Fruit fly (Drosophila melanogaster): ENCODE results near the gene Vml.

The Vml gene

DNA sequence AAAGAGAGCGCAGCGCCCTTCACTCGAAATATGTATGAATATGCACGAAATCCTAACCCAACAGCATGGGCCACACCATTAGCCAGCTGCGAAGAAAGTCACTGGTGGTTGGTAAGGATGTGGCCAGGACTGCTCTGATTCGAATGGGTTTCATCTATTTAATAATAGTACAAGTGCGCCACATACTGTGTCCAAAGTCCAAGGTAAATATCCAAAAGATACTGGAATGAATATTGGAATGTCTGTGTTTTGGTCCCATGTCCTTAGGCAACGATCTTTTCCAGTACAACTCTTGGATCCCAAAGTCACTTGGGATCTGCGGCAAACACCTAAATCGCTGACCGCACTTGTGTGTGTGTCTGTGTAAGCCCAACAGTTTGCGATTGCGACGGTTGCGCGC, 30.7 kb downstream of the Vml start (continued):
- TF ChIP-seq CG30403 (GFP tag; optimal IDR thresholded peaks at IDR 0.05) (peak; percentile 67), Dbx (GFP tag; IDR thresholded peaks at IDR 0.05) (no peak), twi (tag; optimal IDR thresholded peaks at IDR 0.05) (no peak), Antp (GFP tag; optimal IDR thresholded peaks at IDR 0.05) (peak; percentile 59), sens (GFP tag) (peak; percentile 91), CG4617 (GFP tag; optimal IDR thresholded peaks at IDR 0.05; ENCODE audit: borderline replicate concordance) (no peak), CG7839 (tag; optimal IDR thresholded peaks at IDR 0.05) (peak; percentile 72), gsb (GFP tag; IDR thresholded peaks at IDR 0.05) (peak; percentile 43; the same call in 1 of the 2 replicates), sens-2 (GFP tag; IDR thresholded peaks at IDR 0.05) (no peak), CG12769 (tag; optimal IDR thresholded peaks at IDR 0.05) (peak; percentile 73), ham (GFP tag; IDR thresholded peaks at IDR 0.05) (no peak), CG1832 (GFP tag; optimal IDR thresholded peaks at IDR 0.05) (no peak), H2.0 (GFP tag; IDR thresholded peaks at IDR 0.05) (no peak), Max (GFP tag; optimal IDR thresholded peaks at IDR 0.05) (peak; percentile 55), CG7556 (GFP tag; optimal IDR thresholded peaks at IDR 0.05) (peak; percentile 77), psq (GFP tag; optimal IDR thresholded peaks at IDR 0.05) (peak; percentile 13), dan (GFP tag; IDR thresholded peaks at IDR 0.05) (no peak), CHES-1-like (GFP tag; optimal IDR thresholded peaks at IDR 0.05) (peak; percentile 43), CG3281 (GFP tag; optimal IDR thresholded peaks at IDR 0.05) (peak; percentile 37), Ssrp (tag; optimal IDR thresholded peaks at IDR 0.05) (peak; percentile 60), Gug (GFP tag; IDR thresholded peaks at IDR 0.05) (no peak; the same call in 3 of the 4 replicates), CG33213 (GFP tag; optimal IDR thresholded peaks at IDR 0.05) (peak; percentile 7), grau (tag; optimal IDR thresholded peaks at IDR 0.05) (peak; percentile 58), pfk (GFP tag; optimal IDR thresholded peaks at IDR 0.05) (no peak), Ets97D (GFP tag; optimal IDR thresholded peaks at IDR 0.05) (no peak), CG17612 (GFP tag; IDR thresholded peaks at IDR 0.05) (no peak), TFAM (GFP tag; optimal IDR thresholded peaks at IDR 0.05) (no peak), luna (GFP tag; optimal IDR thresholded peaks at IDR 0.05) (no peak), Lhr (GFP tag; optimal IDR thresholded peaks at IDR 0.05) (no peak), CG8388 (GFP tag; optimal IDR thresholded peaks at IDR 0.05) (peak; percentile 38), CG5180 (GFP tag; optimal IDR thresholded peaks at IDR 0.05) (peak; percentile 50), az2 (GFP tag; optimal IDR thresholded peaks at IDR 0.05) (peak; percentile 41), CG43689 (GFP tag; IDR thresholded peaks at IDR 0.05) (no peak), Bteb2 (GFP tag; optimal IDR thresholded peaks at IDR 0.05) (no peak), CG11723 (GFP tag; optimal IDR thresholded peaks at IDR 0.05) (peak; percentile 44), HLH4C (GFP tag; IDR thresholded peaks at IDR 0.05; ENCODE audit: partially characterized antibody) (no peak), dmrt11E (tag; optimal IDR thresholded peaks at IDR 0.05) (no peak), CoRest (tag; optimal IDR thresholded peaks at IDR 0.05) (peak; percentile 60), CG12744 (GFP tag; optimal IDR thresholded peaks at IDR 0.05) (no peak), Adf1 (GFP tag; IDR thresholded peaks at IDR 0.05) (no peak), da (GFP tag; optimal IDR thresholded peaks at IDR 0.05) (no peak), E2f2 (GFP tag; IDR thresholded peaks at IDR 0.05) (peak; percentile 32; the same call in 1 of the 2 replicates), CG2889 (GFP tag; IDR thresholded peaks at IDR 0.05) (no peak), CG11247 (GFP tag; IDR thresholded peaks at IDR 0.05) (0 out of 2 replicates have a peak, but pooled peaks have one; percentile 31), eve (GFP tag; optimal IDR thresholded peaks at IDR 0.05) (no peak), Hmr (GFP tag; optimal IDR thresholded peaks at IDR 0.05) (peak; percentile 74), row (GFP tag; IDR thresholded peaks at IDR 0.05) (peak; percentile 50; the same call in 2 of the 3 replicates), E2f1 (GFP tag; IDR thresholded peaks at IDR 0.05) (peak; percentile 49), CG16815 (GFP tag; optimal IDR thresholded peaks at IDR 0.05) (no peak), CG1602 (GFP tag; optimal IDR thresholded peaks at IDR 0.05) (peak; percentile 26), CG32532 (GFP tag; IDR thresholded peaks at IDR 0.05) (peak; percentile 15; the same call in 1 of the 2 replicates), chn (GFP tag; optimal IDR thresholded peaks at IDR 0.05) (peak; percentile 45)

All from whole organism, embryonic.